Fruit fly (Drosophila melanogaster) whole organism, embryonic: ENCODE results near the gene CG9616.

Experiments
- Atf3 ChIP-seq: fragments of 200-800 bp; sonication (Bioruptor generic); optimal IDR thresholded peaks from 3 replicates; lab custom pipeline; 2016; ENCODE audit warnings: missing biosample characterization, missing genetic modification characterization
- CG11504 ChIP-seq: fragments of 200-800 bp; sonication (Bioruptor generic); optimal IDR thresholded peaks from 3 replicates; lab custom pipeline; 2019; ENCODE audit warnings: missing biosample characterization, mild to moderate bottlenecking, missing genetic modification characterization, moderate library complexity
- CG12071 ChIP-seq: fragments of 200-800 bp; sonication (Bioruptor generic); optimal IDR thresholded peaks from 3 replicates; lab custom pipeline; 2018; ENCODE audit warnings: missing biosample characterization, mild to moderate bottlenecking, missing genetic modification characterization
- CG13624 ChIP-seq: fragments of 200-800 bp; sonication (Bioruptor generic); optimal IDR thresholded peaks from 2 replicates; lab custom pipeline; 2016; ENCODE audit warnings: missing biosample characterization, missing genetic modification characterization
- CG14710 ChIP-seq: fragments of 200-800 bp; sonication (Bioruptor generic); optimal IDR thresholded peaks from 3 replicates; lab custom pipeline; 2019; ENCODE audit warnings: missing biosample characterization, mild to moderate bottlenecking, missing genetic modification characterization, moderate library complexity
- CG14965 ChIP-seq: fragments of 200-800 bp; sonication (Bioruptor generic); optimal IDR thresholded peaks from 2 replicates; lab custom pipeline; 2016; ENCODE audit warnings: missing biosample characterization, missing genetic modification characterization, borderline replicate concordance
- CG15011 ChIP-seq: fragments of 200-800 bp; sonication (Bioruptor generic); optimal IDR thresholded peaks from 3 replicates; lab custom pipeline; 2018; ENCODE audit warnings: missing biosample characterization, mild to moderate bottlenecking, missing genetic modification characterization
- CG15696 ChIP-seq: fragments of 200-800 bp; sonication (Bioruptor generic); optimal IDR thresholded peaks from 2 replicates; lab custom pipeline; 2019; ENCODE audit warnings: missing biosample characterization, mild to moderate bottlenecking, missing genetic modification characterization, moderate library complexity
- CG17385 ChIP-seq: fragments of 200-800 bp; sonication (Bioruptor generic); optimal IDR thresholded peaks from 3 replicates; lab custom pipeline; 2018; ENCODE audit warnings: missing biosample characterization, mild to moderate bottlenecking, missing genetic modification characterization
- CG17802 ChIP-seq: fragments of 200-800 bp; sonication (Bioruptor generic); optimal IDR thresholded peaks from 2 replicates; lab custom pipeline; 2018; ENCODE audit warnings: missing biosample characterization, mild to moderate bottlenecking, missing genetic modification characterization, moderate library complexity
- CG1832 ChIP-seq: fragments of 200-800 bp; sonication (Bioruptor generic); optimal IDR thresholded peaks from 2 replicates; lab custom pipeline; 2017; ENCODE audit warnings: missing biosample characterization, mild to moderate bottlenecking, missing genetic modification characterization, inconsistent platforms
- CG18476 ChIP-seq: fragments of 200-800 bp; sonication (Bioruptor generic); optimal IDR thresholded peaks from 2 replicates; lab custom pipeline; 2016; ENCODE audit warnings: missing biosample characterization, mild to moderate bottlenecking, missing genetic modification characterization
- CG30403 ChIP-seq: fragments of 200-800 bp; sonication (Bioruptor generic); optimal IDR thresholded peaks from 3 replicates; lab custom pipeline; 2016; ENCODE audit warnings: missing biosample characterization, missing genetic modification characterization
- CG31365 ChIP-seq: fragments of 200-800 bp; sonication (Bioruptor generic); optimal IDR thresholded peaks from 2 replicates; lab custom pipeline; 2018; ENCODE audit warnings: missing biosample characterization, mild to moderate bottlenecking, missing genetic modification characterization
- CG32767 ChIP-seq: fragments of 200-800 bp; sonication (Bioruptor generic); IDR thresholded peaks from 2 replicates; pipeline ENCODE4 v1.3.6; 2022; ENCODE audit warnings: missing biosample characterization, missing genetic modification characterization
- CG34376 ChIP-seq: fragments of 200-800 bp; sonication (Bioruptor generic); optimal IDR thresholded peaks from 2 replicates; lab custom pipeline; 2018; ENCODE audit warnings: missing biosample characterization, mild to moderate bottlenecking, missing genetic modification characterization
- CG5245 ChIP-seq: fragments of 200-800 bp; sonication (Bioruptor generic); optimal IDR thresholded peaks from 3 replicates; lab custom pipeline; 2016; ENCODE audit warnings: missing biosample characterization, missing genetic modification characterization
- CG6854 ChIP-seq: fragments of 200-800 bp; sonication (Bioruptor generic); optimal IDR thresholded peaks from 3 replicates; lab custom pipeline; 2017; ENCODE audit warnings: missing biosample characterization, mild to moderate bottlenecking, missing genetic modification characterization
- CG8359 ChIP-seq: fragments of 200-800 bp; sonication (Bioruptor generic); optimal IDR thresholded peaks from 2 replicates; lab custom pipeline; 2017; ENCODE audit warnings: missing biosample characterization, mild to moderate bottlenecking, missing genetic modification characterization, borderline replicate concordance
- CG8388 ChIP-seq: fragments of 200-800 bp; sonication (Bioruptor generic); optimal IDR thresholded peaks from 2 replicates; lab custom pipeline; 2019; ENCODE audit warnings: missing biosample characterization, mild to moderate bottlenecking, missing genetic modification characterization, moderate library complexity
- CG8944 ChIP-seq: fragments of 200-800 bp; sonication (Bioruptor generic); optimal IDR thresholded peaks from 3 replicates; lab custom pipeline; 2016; ENCODE audit warnings: missing biosample characterization, missing genetic modification characterization
- Dip3 ChIP-seq: fragments of 200-800 bp; sonication (Bioruptor generic); optimal IDR thresholded peaks from 3 replicates; lab custom pipeline; 2016; ENCODE audit warnings: missing biosample characterization, missing genetic modification characterization
- Fer1 ChIP-seq: fragments of 200-800 bp; sonication (Bioruptor generic); optimal IDR thresholded peaks from 2 replicates; lab custom pipeline; 2017; ENCODE audit warnings: missing biosample characterization, mild to moderate bottlenecking, missing genetic modification characterization
- Gug ChIP-seq: fragments of 200-800 bp; sonication (Bioruptor generic); IDR thresholded peaks from 4 replicates; pipeline ENCODE4 v1.3.6; 2022; ENCODE audit warnings: missing biosample characterization, missing genetic modification characterization
- Meics ChIP-seq: fragments of 200-800 bp; sonication (Bioruptor generic); optimal IDR thresholded peaks from 2 replicates; lab custom pipeline; 2017; ENCODE audit warnings: missing biosample characterization, mild to moderate bottlenecking, missing genetic modification characterization
- Ptx1 ChIP-seq: fragments of 200-800 bp; sonication (Bioruptor generic); IDR thresholded peaks from 2 replicates; pipeline ENCODE4 v1.3.6; 2022; ENCODE audit warnings: missing biosample characterization, missing genetic modification characterization
- Scr ChIP-seq: fragments of 200-800 bp; sonication (Bioruptor generic); IDR thresholded peaks from 2 replicates; pipeline ENCODE4 v1.3.6; 2022; ENCODE audit warnings: missing biosample characterization, missing genetic modification characterization; ENCODE audit not compliant: partially characterized antibody
- Sox102F ChIP-seq: fragments of 200-800 bp; sonication (Bioruptor generic); optimal IDR thresholded peaks from 2 replicates; lab custom pipeline; 2018; ENCODE audit warnings: missing biosample characterization, mild to moderate bottlenecking, missing genetic modification characterization, moderate library complexity
- Spps ChIP-seq: fragments of 200-800 bp; sonication (Bioruptor generic); optimal IDR thresholded peaks from 2 replicates; lab custom pipeline; 2018; ENCODE audit warnings: missing biosample characterization, mild to moderate bottlenecking, missing genetic modification characterization
- abd-A ChIP-seq: fragments of 200-800 bp; sonication (Bioruptor generic); optimal IDR thresholded peaks from 3 replicates; lab custom pipeline; 2019; ENCODE audit warnings: missing biosample characterization, mild to moderate bottlenecking, missing genetic modification characterization, moderate library complexity
- amos ChIP-seq: fragments of 200-800 bp; sonication (Bioruptor generic); IDR thresholded peaks from 2 replicates; pipeline ENCODE4 v1.3.6; 2022; ENCODE audit warnings: missing biosample characterization, missing genetic modification characterization; ENCODE audit not compliant: partially characterized antibody
- chm ChIP-seq: fragments of 200-800 bp; sonication (Bioruptor generic); IDR thresholded peaks from 2 replicates; pipeline ENCODE4 v1.3.6; 2022; ENCODE audit warnings: missing biosample characterization, missing genetic modification characterization
- crp ChIP-seq, 2 experiments: fragments of 200-800 bp; sonication (Bioruptor generic); optimal IDR thresholded peaks; 2 replicates in 1 of 2; 3 replicates in 1 of 2; lab custom pipeline; 2017; ENCODE audit warnings: missing biosample characterization in 2 of 2, missing genetic modification characterization in 2 of 2, mild to moderate bottlenecking in 1 of 2, moderate library complexity in 1 of 2
- cwo ChIP-seq: fragments of 200-800 bp; sonication (Bioruptor generic); optimal IDR thresholded peaks from 3 replicates; lab custom pipeline; 2017; ENCODE audit warnings: missing biosample characterization, missing genetic modification characterization, mild to moderate bottlenecking, moderate library complexity, missing genetic modification reagents
- ems ChIP-seq: fragments of 200-800 bp; sonication (Bioruptor generic); optimal IDR thresholded peaks from 3 replicates; lab custom pipeline; 2016; ENCODE audit warnings: missing biosample characterization, missing genetic modification characterization
- exex ChIP-seq: fragments of 200-800 bp; sonication (Bioruptor generic); optimal IDR thresholded peaks from 4 replicates; lab custom pipeline; 2018; ENCODE audit warnings: missing biosample characterization, mild to moderate bottlenecking, missing genetic modification characterization, moderate library complexity
- fru ChIP-seq: fragments of >200 bp; optimal IDR thresholded peaks from 2 replicates; lab custom pipeline; 2017
- hb ChIP-seq: fragments of 200-800 bp; sonication (Bioruptor generic); IDR thresholded peaks from 3 replicates; pipeline ENCODE4 v1.3.6; 2022; ENCODE audit warnings: missing biosample characterization, missing genetic modification characterization; ENCODE audit not compliant: partially characterized antibody
- maf-S ChIP-seq: fragments of 200-800 bp; sonication (Bioruptor generic); optimal IDR thresholded peaks from 2 replicates; lab custom pipeline; 2016; ENCODE audit warnings: missing biosample characterization, missing genetic modification characterization
- peb ChIP-seq: fragments of 200-800 bp; sonication (Bioruptor generic); IDR thresholded peaks from 2 replicates; pipeline ENCODE4 v1.3.6; 2022; ENCODE audit warnings: missing biosample characterization, missing genetic modification characterization
- pnt ChIP-seq: fragments of 200-800 bp; sonication (Bioruptor generic); optimal IDR thresholded peaks from 3 replicates; lab custom pipeline; 2016; ENCODE audit warnings: missing biosample characterization, missing genetic modification characterization
- ro ChIP-seq: fragments of 200-800 bp; sonication (Bioruptor generic); IDR thresholded peaks from 2 replicates; pipeline ENCODE4 v1.3.6; 2022; ENCODE audit warnings: missing biosample characterization, missing genetic modification characterization
- row ChIP-seq: fragments of 200-800 bp; sonication (Bioruptor generic); IDR thresholded peaks from 3 replicates; pipeline ENCODE4 v1.3.6; 2022; ENCODE audit warnings: missing biosample characterization, missing genetic modification characterization
- sima ChIP-seq: fragments of 200-800 bp; sonication (Bioruptor generic); optimal IDR thresholded peaks from 2 replicates; lab custom pipeline; 2016; ENCODE audit warnings: missing biosample characterization, missing genetic modification characterization
- tgo ChIP-seq: fragments of 200-800 bp; sonication (Bioruptor generic); IDR thresholded peaks from 3 replicates; pipeline ENCODE4 v1.3.6; 2022; ENCODE audit warnings: missing biosample characterization, missing genetic modification characterization
- tio ChIP-seq: fragments of 200-800 bp; sonication (Bioruptor generic); optimal IDR thresholded peaks from 2 replicates; lab custom pipeline; 2017; ENCODE audit warnings: missing biosample characterization, missing genetic modification characterization, inconsistent platforms
- tx ChIP-seq: fragments of 200-800 bp; sonication (Bioruptor generic); optimal IDR thresholded peaks from 2 replicates; lab custom pipeline; 2016; ENCODE audit warnings: missing biosample characterization, missing genetic modification characterization
- unpg ChIP-seq: fragments of 200-800 bp; sonication (Bioruptor generic); optimal IDR thresholded peaks from 3 replicates; lab custom pipeline; 2018; ENCODE audit warnings: missing biosample characterization, mild to moderate bottlenecking, missing genetic modification characterization, moderate library complexity

The CG9616 gene

DNA sequence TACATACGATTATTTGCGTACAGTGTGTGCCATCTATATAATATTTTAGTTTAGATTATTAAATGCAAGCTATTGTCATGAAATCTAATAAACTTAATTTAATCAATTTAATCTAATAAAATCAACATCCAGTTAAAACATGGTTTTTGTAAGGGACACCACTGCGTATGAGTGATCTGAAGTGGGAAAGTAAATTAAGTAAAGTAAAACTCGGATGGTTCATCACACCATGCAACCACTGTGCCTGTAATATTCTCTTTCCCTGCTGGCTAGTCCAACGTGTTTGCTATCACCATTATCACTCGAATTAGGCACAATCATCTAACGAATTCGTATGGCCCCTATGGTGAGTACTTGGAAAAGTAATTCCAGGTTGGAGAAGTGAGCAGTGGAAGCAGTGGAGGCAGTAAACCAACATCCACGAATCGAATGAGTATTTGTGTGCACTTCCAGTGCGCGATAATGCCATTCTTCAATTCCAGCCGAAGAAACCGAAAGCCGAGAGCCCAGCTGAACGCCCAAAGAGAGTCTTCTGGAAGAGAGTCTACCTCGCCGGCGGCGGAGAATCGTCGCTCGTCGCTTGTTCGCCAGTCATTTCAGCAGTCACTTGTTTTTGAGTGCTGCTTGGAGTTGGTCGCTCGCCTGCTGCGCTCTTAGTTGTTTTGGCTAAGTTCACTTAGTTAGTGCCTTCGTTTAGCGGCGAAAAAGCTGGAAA, 43.6 kb upstream of the CG9616 start, which contains the start of gene red (continued):
- TF ChIP-seq CG31365 (tag; lab: Kevin White, UChicago): peak; percentile 12
- TF ChIP-seq Ptx1: peak; percentile 83
- TF ChIP-seq ems: peak; percentile 64
- peak; percentile 24 for TF ChIP-seq tx (GFP tag; lab: Kevin White, UChicago)
- peak; percentile 62 for TF ChIP-seq CG6854 (GFP tag; lab: Kevin White, UChicago)
- peak; percentile 64 for TF ChIP-seq CG15011 (GFP tag; lab: Kevin White, UChicago)
- TF ChIP-seq Gug: peak; percentile 67; the same call in 3 of the 4 replicates
- TF ChIP-seq exex (tag; lab: Kevin White, UChicago): peak; percentile 96
- TF ChIP-seq CG17385 (GFP tag; lab: Kevin White, UChicago): peak; percentile 77
- peak; percentile 68 for TF ChIP-seq Dip3 (GFP tag; lab: Kevin White, UChicago)
- no peak for TF ChIP-seq CG1832
- peak; percentile 31 for TF ChIP-seq CG14710 (tag; lab: Kevin White, UChicago)
- peak; percentile 10; the same call in 1 of the 2 replicates for TF ChIP-seq amos (GFP tag; lab: Robert Waterston, UW)
- TF ChIP-seq Meics (GFP tag; lab: Kevin White, UChicago): peak; percentile 83
- peak; percentile 82 for TF ChIP-seq Sox102F (GFP tag; lab: Kevin White, UChicago)
- 0 out of 2 replicates have a peak, but pooled peaks have one; percentile 24 for TF ChIP-seq CG32767 (GFP tag; lab: Robert Waterston, UW)
- TF ChIP-seq Fer1 (GFP tag; lab: Kevin White, UChicago): peak; percentile 85
- peak; percentile 35 for TF ChIP-seq abd-A (tag; lab: Kevin White, UChicago)
- no peak for TF ChIP-seq pnt (GFP tag; lab: Kevin White, UChicago)
- TF ChIP-seq row: peak; percentile 90
- TF ChIP-seq maf-S (GFP tag; lab: Kevin White, UChicago): peak; percentile 8
- peak; percentile 46 for TF ChIP-seq tio (GFP tag; lab: Kevin White, UChicago)
- TF ChIP-seq CG8944 (GFP tag; lab: Kevin White, UChicago): peak; percentile 35
- no peak for TF ChIP-seq ro
- no peak for TF ChIP-seq Scr (GFP tag; lab: Robert Waterston, UW)
- TF ChIP-seq CG13624: peak; percentile 31
- no peak for TF ChIP-seq hb
- TF ChIP-seq sima (GFP tag; lab: Kevin White, UChicago): no peak
- no peak for TF ChIP-seq CG8359
- peak; percentile 69 for TF ChIP-seq CG30403 (GFP tag; lab: Kevin White, UChicago)
- no peak for TF ChIP-seq Spps (tag; lab: Kevin White, UChicago)
- TF ChIP-seq CG12071: peak; percentile 65
- TF ChIP-seq CG17802: no peak
- TF ChIP-seq CG18476: peak; percentile 33
- no peak for TF ChIP-seq CG14965 (GFP tag; lab: Kevin White, UChicago)
- TF ChIP-seq CG11504 (tag; lab: Kevin White, UChicago): peak; percentile 84
- TF ChIP-seq crp (GFP tag; optimal IDR thresholded peaks at IDR 0.05; lab: Kevin White, UChicago): peak in 1 of 2 experiments; percentile 19
- peak; percentile 27 for TF ChIP-seq CG15696
- TF ChIP-seq CG34376 (GFP tag; lab: Kevin White, UChicago): peak; percentile 98
- TF ChIP-seq unpg (GFP tag; lab: Kevin White, UChicago): peak; percentile 66
- peak; percentile 53 for TF ChIP-seq CG5245 (GFP tag; lab: Kevin White, UChicago)
- TF ChIP-seq fru: no peak
- TF ChIP-seq CG8388: peak; percentile 54
- no peak for TF ChIP-seq Atf3
- peak; percentile 74; the same call in 2 of the 3 replicates for TF ChIP-seq tgo (GFP tag; lab: Robert Waterston, UW)
- TF ChIP-seq chm: peak; percentile 19; the same call in 1 of the 2 replicates
- TF ChIP-seq peb (GFP tag; lab: Robert Waterston, UW): 0 out of 2 replicates have a peak, but pooled peaks have one; percentile 30
- peak; percentile 87 for TF ChIP-seq cwo (GFP tag; lab: Kevin White, UChicago)
